Fruit fly (Drosophila melanogaster) whole organism, wandering third instar larva: ENCODE measurements around the gene CG42828.

Source experiments
- Abd-B ChIP-seq: fragments of >200 bp; optimal IDR thresholded peaks from 2 replicates; lab custom pipeline; 2017; ENCODE audit warnings: missing biosample characterization, missing genetic modification characterization
- CG32264 ChIP-seq: fragments of 200-800 bp; sonication (Bioruptor generic); optimal IDR thresholded peaks from 2 replicates; lab custom pipeline; 2016; ENCODE audit warnings: missing biosample characterization, missing genetic modification characterization
- CG9705 ChIP-seq: fragments of 200-800 bp; sonication (Bioruptor generic); optimal IDR thresholded peaks from 2 replicates; lab custom pipeline; 2018; ENCODE audit warnings: missing biosample characterization, mild to moderate bottlenecking, missing genetic modification characterization
- CrebA ChIP-seq: fragments of 200-800 bp; sonication (Bioruptor generic); optimal IDR thresholded peaks from 2 replicates; lab custom pipeline; 2016; ENCODE audit warnings: missing biosample characterization, mild to moderate bottlenecking, missing genetic modification characterization, borderline replicate concordance
- Dfd ChIP-seq: fragments of >200 bp; optimal IDR thresholded peaks from 2 replicates; lab custom pipeline; 2017; ENCODE audit warnings: missing biosample characterization, missing genetic modification characterization
- Dif ChIP-seq: fragments of 200-275, 200-300 bp; sonication (Bioruptor generic); optimal IDR thresholded peaks from 2 replicates; lab custom pipeline; 2018; ENCODE audit warnings: missing biosample characterization, missing genetic modification characterization; ENCODE audit not compliant: partially characterized antibody
- GATAd ChIP-seq: sonication (Bioruptor generic); optimal IDR thresholded peaks from 2 replicates; lab custom pipeline; 2016; ENCODE audit warnings: missing biosample characterization, missing genetic modification characterization
- HLH106 ChIP-seq: fragments of 200-800 bp; optimal IDR thresholded peaks from 3 replicates; lab custom pipeline; 2019; ENCODE audit warnings: missing biosample characterization, mild to moderate bottlenecking, missing genetic modification characterization, moderate library complexity
- Hnf4 ChIP-seq: fragments of 200-800 bp; sonication (Bioruptor generic); optimal IDR thresholded peaks from 2 replicates; lab custom pipeline; 2016; ENCODE audit warnings: missing biosample characterization, mild to moderate bottlenecking, missing genetic modification characterization
- Hr78 ChIP-seq: fragments of >200 bp; optimal IDR thresholded peaks from 2 replicates; lab custom pipeline; 2017; ENCODE audit warnings: missing biosample characterization, missing genetic modification characterization
- Hr83 ChIP-seq: fragments of 200-300 bp; sonication (Bioruptor generic); optimal IDR thresholded peaks from 2 replicates; lab custom pipeline; 2016; ENCODE audit warnings: missing biosample characterization, mild to moderate bottlenecking, missing genetic modification characterization, moderate library complexity; ENCODE audit not compliant: poor library complexity, severe bottlenecking
- Mio ChIP-seq: sonication (Bioruptor generic); optimal IDR thresholded peaks from 2 replicates; lab custom pipeline; 2016; ENCODE audit warnings: missing biosample characterization, missing genetic modification characterization
- Myc ChIP-seq: fragments of >200 bp; optimal IDR thresholded peaks from 2 replicates; lab custom pipeline; 2017
- OdsH ChIP-seq: fragments of 200-800 bp; sonication (Bioruptor generic); optimal IDR thresholded peaks from 2 replicates; lab custom pipeline; 2016; ENCODE audit warnings: missing biosample characterization, mild to moderate bottlenecking, missing genetic modification characterization
- Rel ChIP-seq, 2 experiments: fragments of 200-800 bp; sonication (Bioruptor generic) in 1 of 2; optimal IDR thresholded peaks; 2 replicates in 1 of 2; 3 replicates in 1 of 2; lab custom pipeline; 2016 to 2019; ENCODE audit warnings: mild to moderate bottlenecking in 2 of 2, missing biosample characterization in 2 of 2, missing genetic modification characterization in 2 of 2, moderate library complexity in 1 of 2
- Vsx2 ChIP-seq: fragments of 200-300, 225-300 bp; sonication (Bioruptor generic); optimal IDR thresholded peaks from 2 replicates; lab custom pipeline; 2018; ENCODE audit warnings: missing biosample characterization, missing genetic modification characterization; ENCODE audit not compliant: partially characterized antibody
- br ChIP-seq: fragments of 200-800 bp; sonication (Bioruptor generic); optimal IDR thresholded peaks from 2 replicates; lab custom pipeline; 2016; ENCODE audit warnings: missing biosample characterization, missing genetic modification characterization
- dl ChIP-seq, 2 experiments: fragments of 175-275, 200-275 bp in 1 of 2; fragments of 200-275 bp in 1 of 2; sonication (Bioruptor generic); optimal IDR thresholded peaks; lab custom pipeline; 2018; ENCODE audit warnings: mild to moderate bottlenecking in 2 of 2, missing biosample characterization in 2 of 2, missing genetic modification characterization in 2 of 2, moderate library complexity in 2 of 2; ENCODE audit not compliant: partially characterized antibody in 2 of 2, insufficient read depth in 1 of 2
- dmrt93B ChIP-seq: fragments of 200-800 bp; sonication (Bioruptor generic); optimal IDR thresholded peaks from 2 replicates; lab custom pipeline; 2018; ENCODE audit warnings: missing biosample characterization, mild to moderate bottlenecking, missing genetic modification characterization
- dsf ChIP-seq: sonication (Bioruptor generic); optimal IDR thresholded peaks from 2 replicates; lab custom pipeline; 2016; ENCODE audit warnings: missing biosample characterization, missing genetic modification characterization, borderline replicate concordance
- ey ChIP-seq: fragments of 200-800 bp; sonication (Bioruptor generic); optimal IDR thresholded peaks from 2 replicates; lab custom pipeline; 2016; ENCODE audit warnings: missing biosample characterization, missing genetic modification characterization
- foxo ChIP-seq, 2 experiments: fragments of 200-800 bp; sonication (Bioruptor generic); optimal IDR thresholded peaks; 2 replicates in 1 of 2; 3 replicates in 1 of 2; lab custom pipeline; 2016 to 2017; ENCODE audit warnings: missing biosample characterization in 2 of 2, missing genetic modification characterization in 2 of 2
- fru ChIP-seq: fragments of 200-800 bp; sonication (Bioruptor generic); optimal IDR thresholded peaks from 3 replicates; lab custom pipeline; 2016; ENCODE audit warnings: missing biosample characterization, mild to moderate bottlenecking, missing genetic modification characterization
- jim ChIP-seq: fragments of 175-275, 200-325 bp; sonication (Bioruptor generic); optimal IDR thresholded peaks from 2 replicates; lab custom pipeline; 2016; ENCODE audit warnings: missing biosample characterization, mild to moderate bottlenecking, missing genetic modification characterization
- pan ChIP-seq: fragments of >200 bp; optimal IDR thresholded peaks from 2 replicates; lab custom pipeline; 2017
- psq ChIP-seq: fragments of 200-800 bp; sonication (Bioruptor generic); optimal IDR thresholded peaks from 3 replicates; lab custom pipeline; 2017; ENCODE audit warnings: missing biosample characterization, mild to moderate bottlenecking, missing genetic modification characterization, moderate library complexity
- rgr ChIP-seq: fragments of 200-800 bp; sonication (Bioruptor generic); optimal IDR thresholded peaks from 3 replicates; lab custom pipeline; 2016; ENCODE audit warnings: missing biosample characterization, mild to moderate bottlenecking, missing genetic modification characterization
- sage ChIP-seq: fragments of 200-800 bp; sonication (Bioruptor generic); optimal IDR thresholded peaks from 2 replicates; lab custom pipeline; 2016; ENCODE audit warnings: missing biosample characterization, mild to moderate bottlenecking, missing genetic modification characterization
- sv ChIP-seq: fragments of 200-800 bp; sonication (Bioruptor generic); optimal IDR thresholded peaks from 3 replicates; lab custom pipeline; 2016; ENCODE audit warnings: missing biosample characterization, missing genetic modification characterization
- tai ChIP-seq: sonication (Bioruptor generic); optimal IDR thresholded peaks from 2 replicates; lab custom pipeline; 2016; ENCODE audit warnings: missing biosample characterization, missing genetic modification characterization
- woc ChIP-seq: sonication (Bioruptor generic); optimal IDR thresholded peaks from 2 replicates; lab custom pipeline; 2016; ENCODE audit warnings: missing biosample characterization, mild to moderate bottlenecking, missing genetic modification characterization

Gene CG42828

DNA sequence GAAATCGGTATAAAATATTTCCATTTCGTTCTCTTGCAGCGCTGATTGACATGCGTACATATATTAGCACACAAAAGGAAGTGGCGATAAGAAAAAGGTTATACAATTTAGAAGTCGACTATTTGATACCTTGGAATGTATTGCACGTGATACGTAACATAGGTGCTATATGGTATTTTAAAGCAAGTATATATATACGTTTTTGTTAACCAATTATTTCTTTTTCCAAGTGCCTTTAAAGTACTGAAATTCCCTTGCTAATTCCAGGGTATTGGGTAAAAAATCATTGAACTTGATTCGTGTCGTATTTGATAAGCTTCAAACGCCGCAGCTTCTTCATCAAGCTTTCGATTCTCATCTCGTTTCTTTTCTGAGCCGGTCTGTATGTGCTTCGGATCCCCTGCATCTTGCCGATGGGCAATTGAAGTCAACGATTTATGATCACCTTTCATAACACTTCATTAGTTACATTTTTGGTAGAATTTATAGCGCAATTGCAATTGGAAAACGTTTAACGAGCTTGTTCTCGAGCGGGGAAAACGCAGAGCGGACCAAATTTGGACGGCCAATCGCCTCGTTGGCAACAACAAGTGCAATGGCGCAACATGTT is 9.9 kb upstream of the CG42828 start, which contains the start of gene CG4408 (continued):
- TF ChIP-seq pan (lab: Kevin White, UChicago) = peak; percentile 72
- peak; percentile 90 for TF ChIP-seq rgr (GFP tag; lab: Kevin White, UChicago)
- TF ChIP-seq sage (GFP tag; lab: Kevin White, UChicago) = peak; percentile 75
- no peak for TF ChIP-seq CG32264 (GFP tag; lab: Kevin White, UChicago)
- TF ChIP-seq GATAd (GFP tag; lab: Kevin White, UChicago) = peak; percentile 52

DNA sequence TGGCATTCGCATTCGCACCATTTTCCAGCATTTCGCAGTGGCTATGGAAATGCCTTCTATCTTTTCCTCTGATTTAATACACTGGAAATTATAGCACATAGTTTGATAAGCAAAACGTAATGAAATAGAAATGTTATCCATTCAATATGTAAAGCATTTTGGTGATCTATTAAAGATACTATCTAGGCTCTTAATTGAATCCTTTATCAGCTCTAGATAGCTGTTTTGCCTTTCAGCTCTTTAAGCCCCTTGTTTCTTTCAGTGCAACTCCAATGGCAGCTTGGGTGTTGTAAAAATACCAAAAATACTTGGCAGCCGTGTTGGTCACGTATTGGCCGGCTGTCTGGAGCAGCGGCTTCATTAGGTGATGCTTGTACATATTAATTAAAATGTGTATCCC is 8.5 kb upstream of the CG42828 start:
- TF ChIP-seq psq (GFP tag; lab: Kevin White, UChicago) (no peak), CG32264 (GFP tag; lab: Kevin White, UChicago) (no peak), Abd-B (no peak), br (no peak), Hnf4 (GFP tag; lab: Kevin White, UChicago) (no peak), dsf (GFP tag; lab: Kevin White, UChicago) (no peak), Dfd (GFP tag; lab: Kevin White, UChicago) (no peak), ey (GFP tag; lab: Kevin White, UChicago) (no peak), Myc (lab: Kevin White, UChicago) (no peak), fru (GFP tag; lab: Kevin White, UChicago) (no peak)

DNA sequence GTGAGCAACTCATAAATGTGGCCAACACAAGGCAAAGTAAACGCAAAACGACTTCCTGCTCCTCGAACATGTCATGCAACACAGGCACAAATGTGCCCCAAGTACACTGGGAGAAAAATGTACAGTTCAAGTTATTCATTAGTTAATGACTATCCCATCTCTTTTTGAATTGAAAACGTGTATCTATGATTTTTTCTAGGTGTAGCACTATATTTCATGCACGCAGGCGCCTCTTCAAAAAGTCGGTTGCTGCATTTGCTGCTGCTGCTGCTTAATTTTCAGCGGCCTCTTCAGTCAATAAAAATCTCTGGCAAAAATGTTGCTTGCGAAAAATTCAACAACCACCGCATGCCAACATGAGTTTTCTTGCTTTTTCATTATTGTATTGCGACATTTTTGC is 6.0 kb upstream of the CG42828 start:
- TF ChIP-seq OdsH (GFP tag; lab: Kevin White, UChicago) (no peak), br (no peak), Hr78 (GFP tag; lab: Kevin White, UChicago) (no peak), tai (GFP tag; lab: Kevin White, UChicago) (no peak), woc (GFP tag; lab: Kevin White, UChicago) (no peak), sage (GFP tag; lab: Kevin White, UChicago) (no peak)

DNA sequence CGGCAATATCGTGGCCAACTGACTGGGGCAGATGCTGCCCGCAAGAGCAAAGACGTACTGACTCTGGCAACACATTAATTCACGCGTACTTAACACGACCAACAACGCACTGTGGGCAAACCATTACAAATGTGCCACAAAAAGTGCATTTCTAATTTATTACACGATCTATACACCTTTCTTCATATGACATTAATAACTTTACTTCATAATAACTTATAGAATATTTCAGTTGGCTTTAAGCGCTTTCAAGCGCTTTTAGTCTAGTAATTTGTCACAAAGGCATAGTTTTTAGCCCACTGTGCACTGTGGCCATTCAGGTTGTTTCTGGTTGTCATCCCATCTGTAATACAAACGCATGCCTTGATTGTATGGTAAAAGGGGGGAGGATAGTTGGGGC is 5.3 kb upstream of the CG42828 start:
- TF ChIP-seq pan (lab: Kevin White, UChicago) (no peak), rgr (GFP tag; lab: Kevin White, UChicago) (no peak), HLH106 (no peak), psq (GFP tag; lab: Kevin White, UChicago) (no peak), woc (GFP tag; lab: Kevin White, UChicago) (no peak), foxo (GFP tag; optimal IDR thresholded peaks at IDR 0.05; lab: Kevin White, UChicago) (no peak), jim (GFP tag; lab: Kevin White, UChicago) (no peak), GATAd (GFP tag; lab: Kevin White, UChicago) (no peak), CG32264 (GFP tag; lab: Kevin White, UChicago) (no peak), Mio (GFP tag; lab: Kevin White, UChicago) (no peak), Hr83 (GFP tag; lab: Kevin White, UChicago) (no peak), Myc (lab: Kevin White, UChicago) (no peak), ey (GFP tag; lab: Kevin White, UChicago) (no peak), CG9705 (GFP tag; lab: Kevin White, UChicago) (no peak)
- TF ChIP-seq, all 38 proteins: peak for 0

DNA sequence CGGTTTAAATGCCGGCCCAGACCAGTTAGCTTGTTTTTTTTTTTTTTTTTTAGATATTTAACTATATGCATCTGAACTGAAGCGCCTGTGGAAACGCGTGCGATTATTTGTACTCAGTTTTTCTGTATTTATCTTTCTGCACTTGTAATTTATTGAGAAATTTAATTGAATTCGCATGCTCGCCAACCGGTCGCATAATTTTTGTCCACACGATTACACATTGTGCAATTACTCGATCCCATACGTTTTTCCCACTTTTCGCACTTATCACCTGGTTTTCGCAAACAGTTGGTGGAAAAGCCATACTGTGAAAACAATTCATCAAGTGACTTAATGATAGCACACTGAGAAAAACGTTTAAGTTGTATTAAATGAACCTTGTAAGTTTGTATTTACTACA is 879 bp upstream of the CG42828 start, which contains the start of gene CG42827:
Gene CG42827 (plus strand): TSS at position 301 of the 400 bp plus-strand sequence.
- TF ChIP-seq sage (GFP tag; lab: Kevin White, UChicago) (no peak), dmrt93B (GFP tag; lab: Kevin White, UChicago) (no peak), CG9705 (GFP tag; lab: Kevin White, UChicago) (no peak), Vsx2 (GFP tag; lab: Kevin White, UChicago) (no peak), OdsH (GFP tag; lab: Kevin White, UChicago) (no peak), Rel (GFP tag; optimal IDR thresholded peaks at IDR 0.05; lab: Kevin White, UChicago) (no peak), Rel (tag; optimal IDR thresholded peaks at IDR 0.05; lab: Kevin White, UChicago) (no peak), Dif (GFP tag; lab: Kevin White, UChicago) (no peak), sv (no peak), CrebA (no peak), Hr78 (GFP tag; lab: Kevin White, UChicago) (no peak), dsf (GFP tag; lab: Kevin White, UChicago) (no peak), dl (GFP tag; optimal IDR thresholded peaks at IDR 0.05; lab: Kevin White, UChicago; ENCODE audit: insufficient read depth in 1 of 2, partially characterized antibody in 2 of 2) (no peak), pan (lab: Kevin White, UChicago) (no peak), rgr (GFP tag; lab: Kevin White, UChicago) (no peak), psq (GFP tag; lab: Kevin White, UChicago) (no peak)
